In genomic region chr3R:13381744-13382435, dm6 we compare ENCODE assay signal across 1 fruit fly cellular context.
TF ChIP-seq lines count a peak whose summit lies in the region.

mRpS21 (minus strand) TSS chr3R:13381809.
Droj2 (plus strand) TSS chr3R:13382106.

TF ChIP-seq in whole organism, embryonic, 481 proteins besides CTCF, POLR2A, EP300 and RAD21 (continued from another document):
- peak; percentile 56; the same call in 2 of the 3 replicates for TF ChIP-seq dysf (GFP tag; IDR thresholded peaks at IDR 0.05; lab: Robert Waterston, UW)
- TF ChIP-seq br (optimal IDR thresholded peaks at IDR 0.05; lab: Kevin White, UChicago) = no peak
- TF ChIP-seq CG13287 (GFP tag; IDR thresholded peaks at IDR 0.05; lab: Robert Waterston, UW; ENCODE audit: partially characterized antibody) = peak; percentile 48
- TF ChIP-seq CG7556 (GFP tag; optimal IDR thresholded peaks at IDR 0.05; lab: Kevin White, UChicago) = peak; percentile 22
- no peak for TF ChIP-seq bigmax (GFP tag; optimal IDR thresholded peaks at IDR 0.05; lab: Kevin White, UChicago)
- peak; percentile 18 for TF ChIP-seq chn (GFP tag; optimal IDR thresholded peaks at IDR 0.05; lab: Kevin White, UChicago)
- TF ChIP-seq Sox102F (GFP tag; optimal IDR thresholded peaks at IDR 0.05; lab: Kevin White, UChicago) = no peak
- no peak for TF ChIP-seq H2.0 (GFP tag; IDR thresholded peaks at IDR 0.05; lab: Robert Waterston, UW)
- TF ChIP-seq CG18764 (GFP tag; optimal IDR thresholded peaks at IDR 0.05; lab: Kevin White, UChicago) = no peak
- TF ChIP-seq bbx (GFP tag; IDR thresholded peaks at IDR 0.05; lab: Robert Waterston, UW; ENCODE audit: partially characterized antibody) = peak; percentile 20; the same call in 1 of the 2 replicates
- TF ChIP-seq CG1024 (GFP tag; IDR thresholded peaks at IDR 0.05; lab: Robert Waterston, UW) = no peak
- TF ChIP-seq bowl (GFP tag; IDR thresholded peaks at IDR 0.05; lab: Robert Waterston, UW) = no peak
- TF ChIP-seq Tbp (GFP tag; optimal IDR thresholded peaks at IDR 0.05; lab: Kevin White, UChicago) = peak; percentile 20
- TF ChIP-seq CG12299 (tag; optimal IDR thresholded peaks at IDR 0.05; lab: Kevin White, UChicago) = peak; percentile 18
- TF ChIP-seq CG5245 (GFP tag; optimal IDR thresholded peaks at IDR 0.05; lab: Kevin White, UChicago) = no peak
- TF ChIP-seq Side (GFP tag; optimal IDR thresholded peaks at IDR 0.05; lab: Kevin White, UChicago) = no peak
- peak; percentile 96 for TF ChIP-seq CG2116 (GFP tag; optimal IDR thresholded peaks at IDR 0.05; lab: Kevin White, UChicago)
- TF ChIP-seq HLH4C (GFP tag; IDR thresholded peaks at IDR 0.05; lab: Robert Waterston, UW; ENCODE audit: partially characterized antibody) = no peak
- peak; percentile 88 for TF ChIP-seq MBD-R2 (GFP tag; IDR thresholded peaks at IDR 0.05; lab: Robert Waterston, UW)
- TF ChIP-seq chif (GFP tag; optimal IDR thresholded peaks at IDR 0.05; lab: Kevin White, UChicago) = peak in 1 of 2 experiments; percentile 24
- TF ChIP-seq CG4854 (GFP tag; optimal IDR thresholded peaks at IDR 0.05; lab: Kevin White, UChicago) = no peak
- TF ChIP-seq slbo (GFP tag; IDR thresholded peaks at IDR 0.05; lab: Robert Waterston, UW) = peak; percentile 76
- no peak; the same call in 1 of the 2 replicates for TF ChIP-seq CG9215 (GFP tag; IDR thresholded peaks at IDR 0.05; lab: Robert Waterston, UW)
- TF ChIP-seq CG12071 (GFP tag; optimal IDR thresholded peaks at IDR 0.05; lab: Kevin White, UChicago) = no peak
- peak; percentile 67 for TF ChIP-seq PHDP (tag; optimal IDR thresholded peaks at IDR 0.05; lab: Kevin White, UChicago)
- peak; percentile 1 for TF ChIP-seq CG12104 (GFP tag; optimal IDR thresholded peaks at IDR 0.05; lab: Kevin White, UChicago)
- TF ChIP-seq pzg (GFP tag; optimal IDR thresholded peaks at IDR 0.05; lab: Kevin White, UChicago) = peak; percentile 89
- TF ChIP-seq TFAM (GFP tag; optimal IDR thresholded peaks at IDR 0.05; lab: Kevin White, UChicago) = no peak
- TF ChIP-seq CG2129 (GFP tag; IDR thresholded peaks at IDR 0.05; lab: Robert Waterston, UW; ENCODE audit: partially characterized antibody) = no peak
- no peak for TF ChIP-seq cad (GFP tag; optimal IDR thresholded peaks at IDR 0.05; lab: Kevin White, UChicago)
- no peak for TF ChIP-seq tio (GFP tag; optimal IDR thresholded peaks at IDR 0.05; lab: Kevin White, UChicago)
- peak; percentile 65 for TF ChIP-seq Dek (tag; optimal IDR thresholded peaks at IDR 0.05; lab: Kevin White, UChicago)
- peak; percentile 23; the same call in 1 of the 2 replicates for TF ChIP-seq esg (GFP tag; conservative IDR thresholded peaks at IDR 0.05; lab: Robert Waterston, UW)
- TF ChIP-seq nmo (GFP tag; optimal IDR thresholded peaks at IDR 0.05; lab: Kevin White, UChicago) = peak; percentile 83
- TF ChIP-seq crp (GFP tag; optimal IDR thresholded peaks at IDR 0.05; lab: Kevin White, UChicago) = peak; percentile 85 to 97
- no peak for TF ChIP-seq GATAe (GFP tag; conservative IDR thresholded peaks at IDR 0.05; lab: Robert Waterston, UW)
- no peak for TF ChIP-seq fu2 (GFP tag; optimal IDR thresholded peaks at IDR 0.05; lab: Kevin White, UChicago)
- TF ChIP-seq caup (GFP tag; optimal IDR thresholded peaks at IDR 0.05; lab: Kevin White, UChicago; ENCODE audit: severe bottlenecking) = peak; percentile 19
- TF ChIP-seq zen (tag; optimal IDR thresholded peaks at IDR 0.05; lab: Kevin White, UChicago) = peak; percentile 79
